Worm (Caenorhabditis elegans): ENCODE measurements around the gene sax-1.

DNA sequence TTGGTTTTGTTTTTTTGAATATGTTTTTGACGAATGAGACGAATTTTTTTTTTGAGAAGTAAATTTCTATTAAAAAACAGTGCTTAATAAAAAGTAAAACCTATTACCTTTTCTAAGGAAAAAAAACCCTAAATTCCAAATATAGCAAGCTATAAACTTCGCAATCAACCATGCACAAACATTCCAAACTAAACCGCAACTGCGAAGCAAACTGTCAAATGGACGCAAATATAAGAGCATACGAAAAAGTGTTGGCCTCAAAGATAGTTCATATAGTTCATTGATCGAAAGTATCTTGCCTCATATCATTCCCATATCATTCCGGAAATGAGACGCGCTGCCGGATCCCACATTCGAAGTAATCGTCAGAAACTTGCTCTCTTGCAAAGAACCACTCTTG is 46.7 kb upstream of the sax-1 start, which contains the start of gene C01C4.3:
- TF ChIP-seq tbx-2 (tag; optimal IDR thresholded peaks at IDR 0.05), result no peak
- TF ChIP-seq nhr-11 (tag; optimal IDR thresholded peaks at IDR 0.05), result no peak
- TF ChIP-seq hmg-11 (tag; optimal IDR thresholded peaks at IDR 0.05), result no peak
- no peak for TF ChIP-seq pha-4 (tag; optimal IDR thresholded peaks at IDR 0.05)
- TF ChIP-seq unc-62 (GFP tag; optimal IDR thresholded peaks at IDR 0.05), result no peak
- no peak for TF ChIP-seq ceh-16 (tag; optimal IDR thresholded peaks at IDR 0.05)
- no peak for TF ChIP-seq lin-15B (tag; optimal IDR thresholded peaks at IDR 0.05)
- TF ChIP-seq snpc-4 (tag; optimal IDR thresholded peaks at IDR 0.05), result no peak

All from whole organism, L3 larva.